Worm (Caenorhabditis elegans) whole organism, L3 larva: ENCODE data around the gene skat-1.

Experiments
- ceh-16 ChIP-seq: sonication (generic microtip); optimal IDR thresholded peaks from 2 replicates; lab custom pipeline; 2017; ENCODE audit warnings: missing biosample characterization, missing genetic modification characterization
- ceh-9 ChIP-seq: sonication (generic microtip); optimal IDR thresholded peaks from 2 replicates; lab custom pipeline; 2018; ENCODE audit warnings: missing biosample characterization, missing genetic modification characterization
- daf-12 ChIP-seq: fragments of 150-350 bp; optimal IDR thresholded peaks from 2 replicates; lab custom pipeline; 2014; ENCODE audit warnings: missing biosample characterization, missing genetic modification reagents, missing genetic modification characterization
- egl-27 ChIP-seq: sonication (generic microtip); optimal IDR thresholded peaks from 4 replicates; lab custom pipeline; 2017; ENCODE audit warnings: missing biosample characterization, missing genetic modification reagents, missing genetic modification characterization
- elt-1 ChIP-seq: fragments of 150-350 bp; optimal IDR thresholded peaks from 2 replicates; lab custom pipeline; 2014; ENCODE audit warnings: missing biosample characterization, missing genetic modification characterization
- elt-2 ChIP-seq: sonication (generic microtip); optimal IDR thresholded peaks from 2 replicates; lab custom pipeline; 2016; ENCODE audit warnings: missing genetic modification reagents, mild to moderate bottlenecking, missing genetic modification characterization, missing compliant biosample characterization
- fkh-10 ChIP-seq: sonication (generic microtip); optimal IDR thresholded peaks from 2 replicates; lab custom pipeline; 2017; ENCODE audit warnings: missing biosample characterization, missing genetic modification reagents, missing genetic modification characterization
- fos-1 ChIP-seq: fragments of 150-350 bp; optimal IDR thresholded peaks from 2 replicates; lab custom pipeline; 2014; ENCODE audit warnings: missing biosample characterization, missing genetic modification characterization
- jun-1 ChIP-seq: fragments of 150-350 bp; optimal IDR thresholded peaks from 2 replicates; lab custom pipeline; 2014; ENCODE audit warnings: missing biosample characterization, missing genetic modification reagents, missing genetic modification characterization
- lin-39 ChIP-seq: fragments of 150-350 bp; optimal IDR thresholded peaks from 2 replicates; lab custom pipeline; 2018; ENCODE audit warnings: missing biosample characterization, missing genetic modification reagents, missing genetic modification characterization
- lsy-12 ChIP-seq: sonication (generic microtip); optimal IDR thresholded peaks from 2 replicates; lab custom pipeline; 2016; ENCODE audit warnings: mild to moderate bottlenecking, missing genetic modification characterization, missing compliant biosample characterization
- mdl-1 ChIP-seq: fragments of 150-350 bp; optimal IDR thresholded peaks from 2 replicates; lab custom pipeline; 2014; ENCODE audit warnings: missing biosample characterization, missing genetic modification characterization
- nfya-1 ChIP-seq: sonication (generic microtip); optimal IDR thresholded peaks from 2 replicates; lab custom pipeline; 2017; ENCODE audit warnings: missing genetic modification characterization, mild to moderate bottlenecking, missing compliant biosample characterization, antibody characterized with exemption, moderate library complexity; ENCODE audit not compliant: insufficient read depth
- nhr-237 ChIP-seq: fragments of 150-350 bp; optimal IDR thresholded peaks from 2 replicates; lab custom pipeline; 2014; ENCODE audit warnings: missing biosample characterization, missing genetic modification characterization
- pha-4 ChIP-seq: fragments of 150-350 bp; optimal IDR thresholded peaks from 2 replicates; lab custom pipeline; 2014; ENCODE audit warnings: missing biosample characterization, missing genetic modification reagents, missing genetic modification characterization
- sea-2 ChIP-seq: fragments of 150-350 bp; sonication (generic microtip); optimal IDR thresholded peaks from 4 replicates; lab custom pipeline; 2014; ENCODE audit warnings: missing biosample characterization, missing genetic modification reagents, missing genetic modification characterization
- skn-1 ChIP-seq: fragments of 150-350 bp; optimal IDR thresholded peaks from 2 replicates; lab custom pipeline; 2014; ENCODE audit warnings: missing biosample characterization, missing genetic modification characterization
- tbx-2 ChIP-seq: sonication (generic microtip); optimal IDR thresholded peaks from 2 replicates; lab custom pipeline; 2016; ENCODE audit warnings: mild to moderate bottlenecking, missing genetic modification characterization, missing compliant biosample characterization
- unc-39 ChIP-seq: sonication (generic microtip); optimal IDR thresholded peaks from 4 replicates; lab custom pipeline; 2017; ENCODE audit warnings: missing biosample characterization, missing genetic modification characterization
- unc-62 ChIP-seq: fragments of 150-350 bp; sonication (generic microtip); optimal IDR thresholded peaks from 4 replicates; lab custom pipeline; 2014; ENCODE audit warnings: missing biosample characterization, missing genetic modification reagents, missing genetic modification characterization
- zag-1 ChIP-seq: fragments of 150-350 bp; optimal IDR thresholded peaks from 2 replicates; lab custom pipeline; 2014; ENCODE audit warnings: missing biosample characterization, missing genetic modification characterization
- ztf-4 ChIP-seq: fragments of 150-350 bp; optimal IDR thresholded peaks from 2 replicates; lab custom pipeline; 2014; ENCODE audit warnings: missing biosample characterization, missing genetic modification characterization

The skat-1 gene

ce11 chrIII:8955536-8955935, 41.0 kb downstream of the skat-1 start:
- TF ChIP-seq tbx-2 (tag; lab: Kevin White, UChicago) (no peak), zag-1 (tag; lab: Kevin White, UChicago) (no peak), fkh-10 (no peak), pha-4 (tag; lab: Kevin White, UChicago) (no peak), unc-39 (tag; lab: Kevin White, UChicago) (no peak), unc-62 (GFP tag; lab: Kevin White, UChicago) (no peak), jun-1 (tag; lab: Kevin White, UChicago) (no peak), elt-2 (tag; lab: Kevin White, UChicago) (no peak), nhr-237 (tag; lab: Kevin White, UChicago) (no peak), nfya-1 (no peak), ceh-16 (tag; lab: Kevin White, UChicago) (no peak), ztf-4 (no peak), mdl-1 (tag; lab: Kevin White, UChicago) (no peak), skn-1 (tag; lab: Kevin White, UChicago) (no peak), egl-27 (tag; lab: Kevin White, UChicago) (no peak), elt-1 (tag; lab: Kevin White, UChicago) (no peak)

DNA sequence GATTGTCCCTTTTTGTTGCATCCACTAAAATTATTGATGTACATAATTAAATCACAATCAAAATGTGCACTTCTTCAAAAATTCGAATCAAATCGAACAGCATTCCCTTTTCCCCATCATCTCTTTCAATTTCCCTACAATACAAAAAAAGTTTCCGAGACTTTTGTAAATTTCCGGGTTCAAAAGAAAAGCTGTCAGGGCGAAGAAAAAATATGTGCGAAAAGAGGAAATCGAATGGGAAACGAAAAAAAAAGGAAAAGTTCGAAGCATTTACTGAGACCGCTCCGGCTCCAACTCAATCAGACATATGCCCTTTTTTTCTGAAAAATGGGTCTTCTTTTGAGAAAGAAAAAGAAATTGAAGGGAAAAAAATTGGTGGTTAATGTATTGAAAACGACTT, 47.4 kb downstream of the skat-1 start:
- TF ChIP-seq elt-2 (tag; lab: Kevin White, UChicago) (no peak), fkh-10 (peak; percentile 56)

DNA sequence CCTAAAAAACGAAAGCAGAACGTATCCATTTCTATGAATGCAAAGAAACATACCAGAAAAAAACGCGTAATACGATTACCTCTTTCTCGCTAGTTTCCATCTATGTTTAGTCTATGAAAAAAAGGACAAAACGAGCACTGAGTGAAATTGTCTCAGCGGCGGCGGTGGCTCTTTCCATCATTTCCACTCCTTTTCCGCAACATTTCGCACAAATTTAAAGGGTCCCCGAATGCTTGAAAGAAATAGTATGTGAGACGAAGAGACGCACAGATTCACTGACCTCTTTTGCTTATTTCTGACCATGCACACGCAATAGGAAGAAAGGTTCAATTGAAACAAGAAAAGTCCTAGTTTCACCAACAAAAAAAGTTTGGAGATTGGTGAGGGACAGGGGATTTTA, 50.3 kb downstream of the skat-1 start:
- TF ChIP-seq unc-39 (tag; lab: Kevin White, UChicago) (no peak), lsy-12 (tag; lab: Kevin White, UChicago) (no peak), ceh-9 (tag; lab: Kevin White, UChicago) (no peak), daf-12 (tag; lab: Kevin White, UChicago) (no peak), fos-1 (tag; lab: Kevin White, UChicago) (no peak), fkh-10 (no peak), sea-2 (GFP tag; lab: Kevin White, UChicago) (no peak), lin-39 (tag; lab: Kevin White, UChicago) (no peak), jun-1 (tag; lab: Kevin White, UChicago) (no peak)
